Worm (Caenorhabditis elegans) whole organism, L2 larva: ENCODE measurements around the gene F35H10.3.

Experiments
- C34F6.9 ChIP-seq: fragments of 150-350 bp; optimal IDR thresholded peaks from 2 replicates; lab custom pipeline; 2014; ENCODE audit warnings: missing biosample characterization, missing genetic modification characterization
- R02D3.7 ChIP-seq: fragments of 150-350 bp; optimal IDR thresholded peaks from 2 replicates; lab custom pipeline; 2014; ENCODE audit warnings: missing biosample characterization, missing genetic modification characterization
- Y55F3AM.14 ChIP-seq: fragments of 200-800 bp; sonication (Bioruptor generic); optimal IDR thresholded peaks from 2 replicates; lab custom pipeline; 2018; ENCODE audit warnings: mild to moderate bottlenecking, missing genetic modification characterization, missing compliant biosample characterization
- ZK546.5 ChIP-seq: sonication (generic microtip); optimal IDR thresholded peaks from 2 replicates; lab custom pipeline; 2017; ENCODE audit warnings: missing biosample characterization, missing genetic modification characterization
- aly-2 ChIP-seq: fragments of 150-350 bp; optimal IDR thresholded peaks from 2 replicates; lab custom pipeline; 2014; ENCODE audit warnings: missing biosample characterization, missing genetic modification characterization
- ama-1 ChIP-seq: fragments of 150-350 bp; optimal IDR thresholded peaks from 2 replicates; lab custom pipeline; 2018; ENCODE audit warnings: inconsistent platforms
- blmp-1 ChIP-seq: sonication (generic microtip); optimal IDR thresholded peaks from 2 replicates; lab custom pipeline; 2017; ENCODE audit warnings: missing genetic modification characterization, mild to moderate bottlenecking, missing compliant biosample characterization, antibody characterized with exemption, moderate library complexity; ENCODE audit not compliant: insufficient read depth
- ceh-16 ChIP-seq: fragments of 150-350 bp; optimal IDR thresholded peaks from 2 replicates; lab custom pipeline; 2014; ENCODE audit warnings: missing biosample characterization, missing genetic modification characterization
- ceh-82 ChIP-seq: fragments of 150-350 bp; optimal IDR thresholded peaks from 2 replicates; lab custom pipeline; 2014; ENCODE audit warnings: missing biosample characterization, missing genetic modification characterization
- crh-2 ChIP-seq: sonication (generic microtip); optimal IDR thresholded peaks from 2 replicates; lab custom pipeline; 2017; ENCODE audit warnings: missing biosample characterization, missing genetic modification characterization
- dmd-4 ChIP-seq: sonication (generic microtip); optimal IDR thresholded peaks from 2 replicates; lab custom pipeline; 2017; ENCODE audit warnings: missing biosample characterization, missing genetic modification characterization
- elt-1 ChIP-seq: fragments of 150-350 bp; optimal IDR thresholded peaks from 2 replicates; lab custom pipeline; 2014; ENCODE audit warnings: missing biosample characterization, missing genetic modification characterization
- elt-3 ChIP-seq: sonication (generic microtip); optimal IDR thresholded peaks from 2 replicates; lab custom pipeline; 2017; ENCODE audit warnings: missing biosample characterization, missing genetic modification characterization
- fos-1 ChIP-seq: fragments of 150-350 bp; optimal IDR thresholded peaks from 2 replicates; lab custom pipeline; 2014; ENCODE audit warnings: missing biosample characterization, missing genetic modification characterization
- lin-13 ChIP-seq: fragments of 150-350 bp; optimal IDR thresholded peaks from 2 replicates; lab custom pipeline; 2014; ENCODE audit warnings: missing biosample characterization, missing genetic modification reagents, missing genetic modification characterization
- lsy-2 ChIP-seq, 2 experiments: fragments of 150-350 bp in 1 of 2; sonication (generic microtip) in 1 of 2; optimal IDR thresholded peaks; 2 replicates each; lab custom pipeline; 2014 to 2017; ENCODE audit warnings: missing biosample characterization in 2 of 2, missing genetic modification characterization in 2 of 2
- mab-5 ChIP-seq: fragments of 150-350 bp; optimal IDR thresholded peaks from 2 replicates; lab custom pipeline; 2014; ENCODE audit warnings: missing biosample characterization, missing genetic modification characterization
- mbf-1 ChIP-seq: sonication (generic microtip); optimal IDR thresholded peaks from 2 replicates; lab custom pipeline; 2017; ENCODE audit warnings: missing biosample characterization, missing genetic modification characterization
- mdl-1 ChIP-seq, 2 experiments: fragments of 150-350 bp in 1 of 2; sonication (generic microtip) in 1 of 2; optimal IDR thresholded peaks; 2 replicates each; lab custom pipeline; 2017; ENCODE audit warnings: missing biosample characterization in 2 of 2, missing genetic modification characterization in 2 of 2
- nhr-10 ChIP-seq: sonication (generic microtip); optimal IDR thresholded peaks from 2 replicates; lab custom pipeline; 2017; ENCODE audit warnings: missing biosample characterization, missing genetic modification characterization
- nhr-11 ChIP-seq: fragments of 150-350 bp; optimal IDR thresholded peaks from 2 replicates; lab custom pipeline; 2014; ENCODE audit warnings: missing biosample characterization, missing genetic modification characterization
- nhr-21 ChIP-seq: fragments of 150-350 bp; optimal IDR thresholded peaks from 2 replicates; lab custom pipeline; 2014; ENCODE audit warnings: missing biosample characterization, missing genetic modification characterization
- nhr-237 ChIP-seq: fragments of 150-350 bp; optimal IDR thresholded peaks from 2 replicates; lab custom pipeline; 2014; ENCODE audit warnings: missing biosample characterization, missing genetic modification characterization
- nhr-25 ChIP-seq: fragments of 150-350 bp; sonication (generic microtip); optimal IDR thresholded peaks from 3 replicates; lab custom pipeline; 2014; ENCODE audit warnings: missing biosample characterization, missing genetic modification characterization
- nhr-6 ChIP-seq: fragments of 150-350 bp; optimal IDR thresholded peaks from 2 replicates; lab custom pipeline; 2014; ENCODE audit warnings: missing biosample characterization, missing genetic modification characterization
- peb-1 ChIP-seq: fragments of 150-350 bp; optimal IDR thresholded peaks from 2 replicates; lab custom pipeline; 2014; ENCODE audit warnings: missing biosample characterization, missing genetic modification characterization
- sem-4 ChIP-seq: fragments of 150-350 bp; optimal IDR thresholded peaks from 2 replicates; lab custom pipeline; 2014; ENCODE audit warnings: missing biosample characterization, missing genetic modification reagents, missing genetic modification characterization
- skn-1 ChIP-seq: sonication (generic microtip); optimal IDR thresholded peaks from 2 replicates; lab custom pipeline; 2017; ENCODE audit warnings: missing biosample characterization, missing genetic modification characterization
- snpc-4 ChIP-seq: fragments of 150-350 bp; optimal IDR thresholded peaks from 2 replicates; lab custom pipeline; 2014; ENCODE audit warnings: missing biosample characterization, missing genetic modification characterization
- unc-55 ChIP-seq: fragments of 150-350 bp; sonication (generic microtip); optimal IDR thresholded peaks from 3 replicates; lab custom pipeline; 2014; ENCODE audit warnings: missing biosample characterization, missing genetic modification reagents, missing genetic modification characterization
- unc-62 ChIP-seq: fragments of 150-350 bp; optimal IDR thresholded peaks from 2 replicates; lab custom pipeline; 2014; ENCODE audit warnings: missing biosample characterization, missing genetic modification reagents, missing genetic modification characterization
- ztf-4 ChIP-seq: fragments of 150-350 bp; optimal IDR thresholded peaks from 2 replicates; lab custom pipeline; 2014; ENCODE audit warnings: missing biosample characterization, missing genetic modification characterization

Gene F35H10.3

ce11 chrIV:8291232-8291631, 34.5 kb upstream of the F35H10.3 start, which contains the start of gene K07H8.2:
TSS of gene K07H8.2 (plus strand) at chrIV:8291532.
- no peak for TF ChIP-seq skn-1 (tag; lab: Kevin White, UChicago)
- TF ChIP-seq dmd-4 (tag; lab: Kevin White, UChicago): no peak
- TF ChIP-seq sem-4: no peak
- TF ChIP-seq ceh-16 (tag; lab: Kevin White, UChicago): no peak
- TF ChIP-seq lin-13 (GFP tag; lab: Kevin White, UChicago): no peak
- no peak for TF ChIP-seq mbf-1
- no peak for TF ChIP-seq fos-1 (tag; lab: Kevin White, UChicago)
- no peak for TF ChIP-seq nhr-6
- no peak for TF ChIP-seq C34F6.9 (tag; lab: Kevin White, UChicago)
- TF ChIP-seq ztf-4 (tag; lab: Kevin White, UChicago): no peak
- no peak for TF ChIP-seq ama-1 (lab: Kevin White, UChicago)
- TF ChIP-seq snpc-4 (tag; lab: Kevin White, UChicago): no peak
- TF ChIP-seq, all 48 proteins: peak for 0

- TF ChIP-seq peb-1 (tag; lab: Kevin White, UChicago) (no peak), unc-62 (no peak), dmd-4 (tag; lab: Kevin White, UChicago) (no peak), skn-1 (tag; lab: Kevin White, UChicago) (no peak), elt-3 (tag; lab: Kevin White, UChicago) (no peak), mab-5 (tag; lab: Kevin White, UChicago) (no peak), Y55F3AM.14 (no peak), C34F6.9 (tag; lab: Kevin White, UChicago) (no peak), crh-2 (tag; lab: Kevin White, UChicago) (no peak), nhr-11 (no peak), unc-55 (GFP tag; lab: Kevin White, UChicago) (no peak), sem-4 (no peak), elt-1 (tag; lab: Kevin White, UChicago) (no peak), ztf-4 (tag; lab: Kevin White, UChicago) (no peak), nhr-10 (tag; lab: Kevin White, UChicago) (no peak), R02D3.7 (no peak), lsy-2 (tag; optimal IDR thresholded peaks at IDR 0.05; lab: Kevin White, UChicago) (no peak)
These were observed 31.1 kb upstream of the F35H10.3 start, which contains the start of gene tbce-1 for ce11 chrIV:8294650-8295049. TSS of gene tbce-1 (plus strand) at chrIV:8294690.

ce11 chrIV:8297192-8297591, 28.6 kb upstream of the F35H10.3 start, which contains the start of gene nprl-3:
TSS of gene nprl-3 (plus strand) at chrIV:8297492.
- TF ChIP-seq lsy-2 (tag; optimal IDR thresholded peaks at IDR 0.05; lab: Kevin White, UChicago) (no peak), elt-3 (tag; lab: Kevin White, UChicago) (no peak), snpc-4 (tag; lab: Kevin White, UChicago) (no peak), mbf-1 (no peak), nhr-25 (no peak), aly-2 (tag; lab: Kevin White, UChicago) (no peak), ztf-4 (tag; lab: Kevin White, UChicago) (no peak), nhr-10 (tag; lab: Kevin White, UChicago) (no peak), nhr-237 (tag; lab: Kevin White, UChicago) (no peak), ZK546.5 (tag; lab: Kevin White, UChicago) (no peak), Y55F3AM.14 (no peak), mdl-1 (tag; optimal IDR thresholded peaks at IDR 0.05; lab: Kevin White, UChicago) (no peak), ceh-82 (no peak), C34F6.9 (tag; lab: Kevin White, UChicago) (no peak), nhr-11 (no peak), nhr-21 (tag; lab: Kevin White, UChicago) (no peak)

- TF ChIP-seq blmp-1 (tag; lab: Kevin White, UChicago): no peak
These were observed 26.1 kb upstream of the F35H10.3 start, which contains the start of gene F35H10.6 for ce11 chrIV:8299636-8300035. TSS of gene F35H10.6 (plus strand) at chrIV:8299936.

ce11 chrIV:8300468-8300867, 25.3 kb upstream of the F35H10.3 start, which contains the start of gene F35H10.5:
TSS of gene F35H10.5 (plus strand) at chrIV:8300768.
- TF ChIP-seq mab-5 (tag; lab: Kevin White, UChicago): no peak
- TF ChIP-seq lin-13 (GFP tag; lab: Kevin White, UChicago): no peak
- TF ChIP-seq ama-1 (lab: Kevin White, UChicago): no peak
- TF ChIP-seq C34F6.9 (tag; lab: Kevin White, UChicago): no peak
- no peak for TF ChIP-seq nhr-11
- TF ChIP-seq snpc-4 (tag; lab: Kevin White, UChicago): no peak
- no peak for TF ChIP-seq unc-55 (GFP tag; lab: Kevin White, UChicago)
- TF ChIP-seq mbf-1: no peak
